Fruit fly (Drosophila melanogaster) whole organism, wandering third instar larva: ENCODE data around the gene Osi12.

Source experiments
- CrebA ChIP-seq: fragments of 200-800 bp; sonication (Bioruptor generic); optimal IDR thresholded peaks from 2 replicates; lab custom pipeline; 2016; ENCODE audit warnings: missing biosample characterization, mild to moderate bottlenecking, missing genetic modification characterization, borderline replicate concordance
- h ChIP-seq: fragments of 200-800 bp; sonication (Bioruptor generic); optimal IDR thresholded peaks from 3 replicates; lab custom pipeline; 2016; ENCODE audit warnings: missing biosample characterization, mild to moderate bottlenecking, missing genetic modification characterization
- psq ChIP-seq: fragments of 200-800 bp; sonication (Bioruptor generic); optimal IDR thresholded peaks from 3 replicates; lab custom pipeline; 2017; ENCODE audit warnings: missing biosample characterization, mild to moderate bottlenecking, missing genetic modification characterization, moderate library complexity

DNA sequence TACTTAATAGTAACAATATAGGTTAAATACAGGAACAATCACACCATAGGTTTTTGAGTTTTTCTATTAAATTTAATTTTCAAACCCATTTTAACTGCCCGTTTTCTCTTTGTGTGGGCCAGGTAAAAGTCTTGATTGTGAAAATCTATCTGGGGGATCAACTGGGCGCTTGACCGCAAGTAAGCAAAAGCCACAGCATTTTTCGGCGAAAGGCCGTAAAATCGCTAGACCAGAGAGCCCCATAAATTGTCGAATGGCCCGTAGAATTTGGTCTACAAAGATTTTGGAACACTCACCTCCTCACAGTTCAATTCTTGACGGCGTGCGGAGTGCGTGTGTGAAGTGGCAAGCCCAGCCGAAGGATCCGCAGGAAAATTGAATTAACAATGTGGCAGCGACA, 9.1 kb downstream of the Osi12 start, which contains the start of gene CG15594:
- TF ChIP-seq h (no peak), psq (GFP tag; lab: Kevin White, UChicago) (no peak), CrebA (GFP tag; lab: Kevin White, UChicago) (no peak)
